Worm (Caenorhabditis elegans) whole organism, L2 larva: ENCODE results near the gene C02C6.14.

ENCODE experiments used
- C34F6.9 ChIP-seq: fragments of 150-350 bp; optimal IDR thresholded peaks from 2 replicates; lab custom pipeline; 2014; ENCODE audit warnings: missing biosample characterization, missing genetic modification characterization
- F13H6.1 ChIP-seq: sonication (generic microtip); optimal IDR thresholded peaks from 2 replicates; lab custom pipeline; 2016; ENCODE audit warnings: missing genetic modification characterization, missing compliant biosample characterization
- R02D3.7 ChIP-seq: fragments of 150-350 bp; optimal IDR thresholded peaks from 2 replicates; lab custom pipeline; 2014; ENCODE audit warnings: missing biosample characterization, missing genetic modification characterization
- Y55F3AM.14 ChIP-seq: fragments of 200-800 bp; sonication (Bioruptor generic); optimal IDR thresholded peaks from 2 replicates; lab custom pipeline; 2018; ENCODE audit warnings: mild to moderate bottlenecking, missing genetic modification characterization, missing compliant biosample characterization
- ZK546.5 ChIP-seq: sonication (generic microtip); optimal IDR thresholded peaks from 2 replicates; lab custom pipeline; 2017; ENCODE audit warnings: missing biosample characterization, missing genetic modification characterization
- blmp-1 ChIP-seq: sonication (generic microtip); optimal IDR thresholded peaks from 2 replicates; lab custom pipeline; 2017; ENCODE audit warnings: missing genetic modification characterization, mild to moderate bottlenecking, missing compliant biosample characterization, antibody characterized with exemption, moderate library complexity; ENCODE audit not compliant: insufficient read depth
- crh-2 ChIP-seq: sonication (generic microtip); optimal IDR thresholded peaks from 2 replicates; lab custom pipeline; 2017; ENCODE audit warnings: missing biosample characterization, missing genetic modification characterization
- fos-1 ChIP-seq: fragments of 150-350 bp; optimal IDR thresholded peaks from 2 replicates; lab custom pipeline; 2014; ENCODE audit warnings: missing biosample characterization, missing genetic modification characterization
- gmeb-1 ChIP-seq: fragments of 150-350 bp; optimal IDR thresholded peaks from 2 replicates; lab custom pipeline; 2014; ENCODE audit warnings: missing biosample characterization, missing genetic modification characterization
- lin-39 ChIP-seq: fragments of 150-350 bp; optimal IDR thresholded peaks from 2 replicates; lab custom pipeline; 2014; ENCODE audit warnings: missing biosample characterization, missing genetic modification reagents, missing genetic modification characterization
- lsy-2 ChIP-seq, 2 experiments: fragments of 150-350 bp in 1 of 2; sonication (generic microtip) in 1 of 2; optimal IDR thresholded peaks; 2 replicates each; lab custom pipeline; 2014 to 2017; ENCODE audit warnings: missing biosample characterization in 2 of 2, missing genetic modification characterization in 2 of 2
- mab-5 ChIP-seq: fragments of 150-350 bp; optimal IDR thresholded peaks from 2 replicates; lab custom pipeline; 2014; ENCODE audit warnings: missing biosample characterization, missing genetic modification characterization
- mbf-1 ChIP-seq: sonication (generic microtip); optimal IDR thresholded peaks from 2 replicates; lab custom pipeline; 2017; ENCODE audit warnings: missing biosample characterization, missing genetic modification characterization
- mdl-1 ChIP-seq, 2 experiments: fragments of 150-350 bp in 1 of 2; sonication (generic microtip) in 1 of 2; optimal IDR thresholded peaks; 2 replicates each; lab custom pipeline; 2017; ENCODE audit warnings: missing biosample characterization in 2 of 2, missing genetic modification characterization in 2 of 2
- nhr-129 ChIP-seq: fragments of 150-350 bp; optimal IDR thresholded peaks from 2 replicates; lab custom pipeline; 2014; ENCODE audit warnings: missing biosample characterization, missing genetic modification characterization
- nhr-21 ChIP-seq: fragments of 150-350 bp; optimal IDR thresholded peaks from 2 replicates; lab custom pipeline; 2014; ENCODE audit warnings: missing biosample characterization, missing genetic modification characterization
- nhr-23 ChIP-seq: fragments of 150-350 bp; optimal IDR thresholded peaks from 2 replicates; lab custom pipeline; 2014; ENCODE audit warnings: missing biosample characterization, missing genetic modification reagents, missing genetic modification characterization
- nhr-237 ChIP-seq: fragments of 150-350 bp; optimal IDR thresholded peaks from 2 replicates; lab custom pipeline; 2014; ENCODE audit warnings: missing biosample characterization, missing genetic modification characterization
- sem-4 ChIP-seq: fragments of 150-350 bp; optimal IDR thresholded peaks from 2 replicates; lab custom pipeline; 2014; ENCODE audit warnings: missing biosample characterization, missing genetic modification reagents, missing genetic modification characterization
- skn-1 ChIP-seq: sonication (generic microtip); optimal IDR thresholded peaks from 2 replicates; lab custom pipeline; 2017; ENCODE audit warnings: missing biosample characterization, missing genetic modification characterization
- sma-3 ChIP-seq: sonication (generic microtip); optimal IDR thresholded peaks from 2 replicates; lab custom pipeline; 2016; ENCODE audit warnings: missing genetic modification reagents, missing genetic modification characterization, missing compliant biosample characterization
- sma-9 ChIP-seq, 2 experiments: fragments of 150-350 bp in 1 of 2; sonication (generic microtip) in 1 of 2; optimal IDR thresholded peaks; 2 replicates each; lab custom pipeline; 2014 to 2016; ENCODE audit warnings: missing genetic modification characterization in 2 of 2, mild to moderate bottlenecking in 1 of 2, missing biosample characterization in 1 of 2, missing compliant biosample characterization in 1 of 2, missing genetic modification reagents in 1 of 2, moderate library complexity in 1 of 2
- snpc-4 ChIP-seq: fragments of 150-350 bp; optimal IDR thresholded peaks from 2 replicates; lab custom pipeline; 2014; ENCODE audit warnings: missing biosample characterization, missing genetic modification characterization
- unc-55 ChIP-seq: fragments of 150-350 bp; sonication (generic microtip); optimal IDR thresholded peaks from 3 replicates; lab custom pipeline; 2014; ENCODE audit warnings: missing biosample characterization, missing genetic modification reagents, missing genetic modification characterization
- unc-62 ChIP-seq: fragments of 150-350 bp; optimal IDR thresholded peaks from 2 replicates; lab custom pipeline; 2014; ENCODE audit warnings: missing biosample characterization, missing genetic modification reagents, missing genetic modification characterization
- zag-1 ChIP-seq: fragments of 150-350 bp; optimal IDR thresholded peaks from 2 replicates; lab custom pipeline; 2014; ENCODE audit warnings: missing biosample characterization, missing genetic modification characterization
- ztf-11 ChIP-seq: sonication (generic microtip); optimal IDR thresholded peaks from 2 replicates; lab custom pipeline; 2017; ENCODE audit warnings: missing biosample characterization, missing genetic modification characterization
- ztf-4 ChIP-seq: fragments of 150-350 bp; optimal IDR thresholded peaks from 2 replicates; lab custom pipeline; 2014; ENCODE audit warnings: missing biosample characterization, missing genetic modification characterization

The C02C6.14 gene

DNA sequence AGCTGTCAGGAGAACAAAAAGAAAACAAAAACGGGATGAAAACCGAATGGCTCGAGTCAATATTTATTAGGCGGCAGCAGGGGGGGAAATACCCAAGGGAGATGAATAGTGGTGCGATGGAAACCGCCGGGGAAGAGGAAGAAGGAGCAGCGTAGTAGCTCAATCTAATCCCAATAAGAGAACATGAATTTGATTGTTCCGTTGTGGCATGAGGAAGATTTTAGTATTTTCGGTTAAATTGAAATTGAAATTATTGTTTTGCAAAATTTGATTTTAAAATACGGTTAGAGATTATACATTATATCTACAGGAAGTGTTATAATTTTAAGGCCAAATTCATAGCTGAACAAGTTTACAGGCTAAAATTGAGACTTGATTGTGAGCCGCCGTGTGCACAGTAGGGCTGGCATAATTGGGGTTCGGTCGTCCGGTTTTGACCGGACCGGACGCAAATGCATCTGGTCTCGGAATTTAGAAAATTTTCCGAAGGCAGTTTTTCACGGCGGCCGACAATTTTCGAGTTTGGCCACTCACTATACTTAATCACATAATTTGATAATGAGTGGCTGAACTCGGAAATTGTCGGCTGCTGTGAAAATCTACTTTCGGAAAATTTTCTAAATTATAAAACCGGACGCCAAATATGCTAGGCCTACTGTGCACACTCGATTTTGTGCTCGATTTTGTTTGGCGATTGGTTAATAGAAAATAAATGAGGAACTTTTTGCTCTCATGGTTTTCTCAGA is 14.7 kb downstream of the C02C6.14 start:
- TF ChIP-seq snpc-4 (tag; lab: Kevin White, UChicago) = peak; percentile 2
- no peak for TF ChIP-seq mab-5 (tag; lab: Kevin White, UChicago)

- TF ChIP-seq mab-5 (tag; lab: Kevin White, UChicago) = peak; percentile 15
- TF ChIP-seq nhr-21 (tag; lab: Kevin White, UChicago) = no peak
- peak in 1 of 2 experiments; percentile 21 for TF ChIP-seq lsy-2 (tag; optimal IDR thresholded peaks at IDR 0.05; lab: Kevin White, UChicago)
- TF ChIP-seq crh-2 (tag; lab: Kevin White, UChicago) = peak; percentile 15
- TF ChIP-seq ztf-11 (tag; lab: Kevin White, UChicago) = no peak
- peak; percentile 57 for TF ChIP-seq unc-55 (GFP tag; lab: Kevin White, UChicago)
- TF ChIP-seq sma-9 (GFP tag; optimal IDR thresholded peaks at IDR 0.05; lab: Kevin White, UChicago) = peak; percentile 19
- TF ChIP-seq sma-9 (tag; optimal IDR thresholded peaks at IDR 0.05; lab: Kevin White, UChicago) = no peak
Observed at ce11 chrX:15554910-15555309, 17.4 kb downstream of the C02C6.14 start.

DNA sequence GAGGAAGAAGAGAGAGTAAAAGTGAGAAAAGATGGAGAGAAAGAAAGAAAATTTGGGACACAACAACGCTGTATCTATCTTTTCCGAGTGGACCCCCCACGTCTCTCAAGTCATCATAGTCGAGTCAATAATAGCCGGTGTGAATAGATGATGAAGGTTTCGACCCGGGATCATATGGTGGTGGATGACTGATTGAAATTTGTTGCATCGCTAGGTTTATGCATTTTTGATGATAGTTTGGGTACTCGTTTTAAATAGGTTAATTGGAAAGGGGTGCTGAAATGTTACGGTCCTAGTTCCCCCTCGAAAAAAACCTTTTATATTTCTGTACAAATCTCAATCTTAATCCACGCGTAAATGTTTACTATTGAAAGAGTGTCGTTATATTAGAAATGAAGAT is 18.1 kb downstream of the C02C6.14 start:
- TF ChIP-seq nhr-129 (tag; lab: Kevin White, UChicago) (peak; percentile 1), unc-55 (GFP tag; lab: Kevin White, UChicago) (peak; percentile 27), Y55F3AM.14 (GFP tag; lab: Kevin White, UChicago) (no peak)

- TF ChIP-seq nhr-129 (tag; lab: Kevin White, UChicago) = no peak
- no peak for TF ChIP-seq unc-62 (GFP tag; lab: Kevin White, UChicago)
- no peak for TF ChIP-seq R02D3.7
- no peak for TF ChIP-seq ztf-11 (tag; lab: Kevin White, UChicago)
- TF ChIP-seq sem-4 (tag; lab: Kevin White, UChicago) = no peak
- TF ChIP-seq nhr-23 (tag; lab: Kevin White, UChicago) = no peak
- TF ChIP-seq nhr-237 (tag; lab: Kevin White, UChicago) = no peak
- TF ChIP-seq nhr-21 (tag; lab: Kevin White, UChicago) = no peak
- no peak for TF ChIP-seq zag-1 (tag; lab: Kevin White, UChicago)
- TF ChIP-seq ztf-4 (tag; lab: Kevin White, UChicago) = no peak
- TF ChIP-seq ZK546.5 (tag; lab: Kevin White, UChicago) = no peak
- no peak for TF ChIP-seq blmp-1
Observed at ce11 chrX:15557849-15558248, 20.4 kb downstream of the C02C6.14 start, which contains the start of gene lron-3. lron-3 (minus strand) TSS chrX:15557949.

DNA sequence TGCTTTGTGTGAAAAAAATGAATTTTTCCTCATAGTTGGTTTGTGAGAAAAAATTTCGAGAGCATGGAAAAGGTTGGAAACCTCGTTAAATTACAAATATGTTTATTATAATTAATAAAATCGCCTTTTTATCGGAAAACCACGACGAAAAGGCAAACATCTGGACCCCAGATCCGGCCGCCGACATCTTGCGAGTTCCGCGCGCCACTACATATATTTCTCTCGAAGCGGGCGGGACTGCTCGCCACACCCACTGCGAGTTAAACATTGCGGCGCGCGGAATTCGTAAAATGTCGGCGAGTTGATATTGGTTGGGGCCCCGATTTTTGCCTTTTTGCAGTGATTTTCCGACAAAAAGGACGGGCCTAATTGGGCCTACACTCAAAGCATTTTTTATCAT is 22.0 kb downstream of the C02C6.14 start:
- TF ChIP-seq sem-4 (tag; lab: Kevin White, UChicago) (no peak), snpc-4 (tag; lab: Kevin White, UChicago) (peak; percentile 70)

DNA sequence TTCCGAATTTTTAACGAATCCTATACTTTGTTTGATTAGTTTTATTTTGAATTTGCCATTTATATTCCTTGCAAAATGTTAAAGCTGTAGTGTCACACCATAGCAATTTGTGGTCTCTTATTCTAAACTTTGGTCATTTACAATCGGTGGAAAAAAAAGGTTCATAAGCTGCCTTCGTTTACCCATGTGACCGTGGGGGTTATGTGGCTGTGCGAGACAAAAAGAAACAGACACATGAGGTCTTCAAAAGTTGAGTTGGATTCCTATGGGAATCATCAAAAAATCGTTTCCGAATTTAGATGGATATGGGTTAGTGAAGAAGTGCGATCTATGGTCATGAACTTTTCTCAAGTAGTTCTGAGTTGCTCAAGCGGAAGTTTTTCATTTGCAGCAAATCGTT is 26.9 kb downstream of the C02C6.14 start:
- no peak for TF ChIP-seq ztf-11 (tag; lab: Kevin White, UChicago)
- no peak for TF ChIP-seq gmeb-1
- TF ChIP-seq sem-4 (tag; lab: Kevin White, UChicago) = no peak
- TF ChIP-seq mab-5 (tag; lab: Kevin White, UChicago) = no peak
- peak; percentile 40 for TF ChIP-seq unc-55 (GFP tag; lab: Kevin White, UChicago)
- TF ChIP-seq fos-1 (tag; lab: Kevin White, UChicago) = no peak
- peak in 1 of 2 experiments; percentile 72 for TF ChIP-seq mdl-1 (tag; optimal IDR thresholded peaks at IDR 0.05; lab: Kevin White, UChicago)
- no peak for TF ChIP-seq blmp-1
- peak; percentile 40 for TF ChIP-seq lin-39 (tag; lab: Kevin White, UChicago)
- TF ChIP-seq F13H6.1 = no peak
- TF ChIP-seq sma-3 (GFP tag; lab: Kevin White, UChicago) = no peak
- peak; percentile 32 for TF ChIP-seq zag-1 (tag; lab: Kevin White, UChicago)
- no peak for TF ChIP-seq mbf-1 (tag; lab: Kevin White, UChicago)
- TF ChIP-seq nhr-129 (tag; lab: Kevin White, UChicago) = peak; percentile 46
- no peak for TF ChIP-seq R02D3.7
- TF ChIP-seq skn-1 (tag; lab: Kevin White, UChicago) = no peak
- TF ChIP-seq crh-2 (tag; lab: Kevin White, UChicago) = peak; percentile 36
- peak; percentile 38 for TF ChIP-seq sma-9 (GFP tag; optimal IDR thresholded peaks at IDR 0.05; lab: Kevin White, UChicago)
- TF ChIP-seq sma-9 (tag; optimal IDR thresholded peaks at IDR 0.05; lab: Kevin White, UChicago) = no peak
- peak; percentile 47 for TF ChIP-seq C34F6.9 (tag; lab: Kevin White, UChicago)
- peak in 1 of 2 experiments; percentile 19 for TF ChIP-seq lsy-2 (tag; optimal IDR thresholded peaks at IDR 0.05; lab: Kevin White, UChicago)
